Fruit fly (Drosophila melanogaster) whole organism, embryonic: ENCODE measurements around the gene Jon66Cii.
A peak's percentile ranks its signal among the peaks of the same experiment; 100 is the strongest.

Source experiments
- ATbp ChIP-seq: fragments of 200-800 bp; sonication (Bioruptor generic); optimal IDR thresholded peaks from 2 replicates; lab custom pipeline; 2017; ENCODE audit warnings: missing biosample characterization, mild to moderate bottlenecking, missing genetic modification characterization, missing genetic modification reagents
- Awh ChIP-seq: fragments of 200-800 bp; sonication (Bioruptor generic); IDR thresholded peaks from 2 replicates; pipeline ENCODE4, ENCODE4 v1.3.6; 2022; ENCODE audit warnings: missing biosample characterization, missing genetic modification characterization
- CG11247 ChIP-seq: fragments of 200-800 bp; sonication (Bioruptor generic); IDR thresholded peaks from 2 replicates; pipeline ENCODE4 v1.3.6; 2022; ENCODE audit warnings: missing biosample characterization, missing genetic modification characterization
- CG11723 ChIP-seq: fragments of 200-800 bp; sonication (Bioruptor generic); optimal IDR thresholded peaks from 2 replicates; lab custom pipeline; 2017; ENCODE audit warnings: missing biosample characterization, mild to moderate bottlenecking, missing genetic modification characterization
- CG12769 ChIP-seq: fragments of 200-800 bp; sonication (Bioruptor generic); optimal IDR thresholded peaks from 2 replicates; lab custom pipeline; 2019; ENCODE audit warnings: missing biosample characterization, mild to moderate bottlenecking, missing genetic modification characterization, moderate library complexity
- CG16813 ChIP-seq: fragments of 200-800 bp; sonication (Bioruptor generic); IDR thresholded peaks from 3 replicates; pipeline ENCODE4 v1.3.6; 2022; ENCODE audit warnings: missing biosample characterization, missing genetic modification characterization; ENCODE audit not compliant: partially characterized antibody
- CG2129 ChIP-seq: fragments of 200-800 bp; sonication (Bioruptor generic); IDR thresholded peaks from 2 replicates; pipeline ENCODE4 v1.3.6; 2022; ENCODE audit warnings: missing biosample characterization, missing genetic modification characterization; ENCODE audit not compliant: partially characterized antibody
- CG2199 ChIP-seq: fragments of 200-800 bp; sonication (Bioruptor generic); IDR thresholded peaks from 3 replicates; pipeline ENCODE4 v1.3.6; 2022; ENCODE audit warnings: missing biosample characterization, missing genetic modification characterization
- CG2712 ChIP-seq: fragments of 200-800 bp; optimal IDR thresholded peaks from 3 replicates; lab custom pipeline; 2019; ENCODE audit warnings: missing biosample characterization, mild to moderate bottlenecking, missing genetic modification characterization, moderate library complexity
- CG31388 ChIP-seq: fragments of 200-800 bp; sonication (Bioruptor generic); optimal IDR thresholded peaks from 2 replicates; lab custom pipeline; 2016; ENCODE audit warnings: missing biosample characterization, missing genetic modification characterization
- CG32772 ChIP-seq: fragments of 200-800 bp; sonication (Bioruptor generic); IDR thresholded peaks from 2 replicates; pipeline ENCODE4 v1.3.6; 2022; ENCODE audit warnings: missing biosample characterization, missing genetic modification characterization
- CG3281 ChIP-seq: fragments of 200-800 bp; sonication (Bioruptor generic); optimal IDR thresholded peaks from 3 replicates; lab custom pipeline; 2017; ENCODE audit warnings: missing biosample characterization, mild to moderate bottlenecking, missing genetic modification characterization
- CG3838 ChIP-seq: fragments of 200-800 bp; sonication (Bioruptor generic); optimal IDR thresholded peaks from 3 replicates; lab custom pipeline; 2016; ENCODE audit warnings: missing biosample characterization, missing genetic modification characterization
- CG6254 ChIP-seq: fragments of 200-800 bp; sonication (Bioruptor generic); optimal IDR thresholded peaks from 3 replicates; lab custom pipeline; 2017; ENCODE audit warnings: mild to moderate bottlenecking, missing biosample characterization, missing genetic modification reagents, missing genetic modification characterization
- CG7357 ChIP-seq: fragments of 200-800 bp; sonication (Bioruptor generic); IDR thresholded peaks from 3 replicates; pipeline ENCODE4 v1.3.6; 2022; ENCODE audit warnings: missing biosample characterization, missing genetic modification characterization
- Dbx ChIP-seq: fragments of 200-800 bp; sonication (Bioruptor generic); IDR thresholded peaks from 3 replicates; pipeline ENCODE4 v1.3.6; 2022; ENCODE audit warnings: missing biosample characterization, missing genetic modification characterization
- Dp ChIP-seq: fragments of 200-800 bp; sonication (Bioruptor generic); optimal IDR thresholded peaks from 2 replicates; lab custom pipeline; 2018; ENCODE audit warnings: missing biosample characterization, mild to moderate bottlenecking, missing genetic modification characterization, moderate library complexity
- Drgx ChIP-seq: fragments of 200-800 bp; sonication (Bioruptor generic); IDR thresholded peaks from 2 replicates; pipeline ENCODE4 v1.3.6; 2022; ENCODE audit warnings: missing biosample characterization, missing genetic modification characterization
- Hmr ChIP-seq: fragments of 200-800 bp; sonication (Bioruptor generic); optimal IDR thresholded peaks from 3 replicates; lab custom pipeline; 2017; ENCODE audit warnings: mild to moderate bottlenecking, missing biosample characterization, missing genetic modification reagents, missing genetic modification characterization
- Jarid2 ChIP-seq: fragments of 200-800 bp; sonication (Bioruptor generic); optimal IDR thresholded peaks from 3 replicates; lab custom pipeline; 2017; ENCODE audit warnings: mild to moderate bottlenecking, missing biosample characterization, missing genetic modification reagents, missing genetic modification characterization
- Lhr ChIP-seq: fragments of 200-800 bp; sonication (Bioruptor generic); optimal IDR thresholded peaks from 3 replicates; lab custom pipeline; 2017; ENCODE audit warnings: mild to moderate bottlenecking, missing biosample characterization, missing genetic modification reagents, missing genetic modification characterization
- Nf-YA ChIP-seq: fragments of 200-800 bp; sonication (Bioruptor generic); IDR thresholded peaks from 2 replicates; pipeline ENCODE4 v1.3.6; 2022; ENCODE audit warnings: missing biosample characterization, missing genetic modification characterization
- Six4 ChIP-seq: fragments of 200-800 bp; sonication (Bioruptor generic); optimal IDR thresholded peaks from 2 replicates; lab custom pipeline; 2016; ENCODE audit warnings: missing biosample characterization, missing genetic modification characterization
- Ssrp ChIP-seq: fragments of 200-800 bp; sonication (Bioruptor generic); optimal IDR thresholded peaks from 2 replicates; lab custom pipeline; 2018; ENCODE audit warnings: missing biosample characterization, mild to moderate bottlenecking, missing genetic modification characterization, moderate library complexity
- Trl ChIP-seq, 3 experiments: fragments of >200 bp in 2 of 3; fragments of 200-800 bp in 1 of 3; sonication (Bioruptor generic) in 1 of 3; optimal IDR thresholded peaks; 2 replicates in 1 of 3; 3 replicates in 2 of 3; lab custom pipeline; 2016 to 2017; ENCODE audit warnings: missing biosample characterization in 1 of 3, missing genetic modification characterization in 1 of 3
- amos ChIP-seq: fragments of 200-800 bp; sonication (Bioruptor generic); IDR thresholded peaks from 2 replicates; pipeline ENCODE4 v1.3.6; 2022; ENCODE audit warnings: missing biosample characterization, missing genetic modification characterization; ENCODE audit not compliant: partially characterized antibody
- ap ChIP-seq: fragments of 200-800 bp; sonication (Bioruptor generic); IDR thresholded peaks from 2 replicates; pipeline ENCODE4 v1.3.6; 2022; ENCODE audit warnings: missing biosample characterization, missing genetic modification characterization
- ato ChIP-seq: fragments of 200-800 bp; sonication (Bioruptor generic); IDR thresholded peaks from 2 replicates; pipeline ENCODE4 v1.3.6; 2022; ENCODE audit warnings: missing biosample characterization, missing genetic modification characterization; ENCODE audit not compliant: partially characterized antibody
- bsh ChIP-seq, 2 experiments: fragments of 200-800 bp; sonication (Bioruptor generic); optimal IDR thresholded peaks; 2 replicates each; lab custom pipeline; 2017 to 2018; ENCODE audit warnings: mild to moderate bottlenecking in 2 of 2, missing biosample characterization in 2 of 2, missing genetic modification characterization in 2 of 2, moderate library complexity in 1 of 2
- cad ChIP-seq: fragments of >200 bp; optimal IDR thresholded peaks from 2 replicates; lab custom pipeline; 2017; ENCODE audit warnings: missing biosample characterization, missing genetic modification characterization
- dati ChIP-seq: fragments of 200-800 bp; sonication (Bioruptor generic); IDR thresholded peaks from 2 replicates; pipeline ENCODE4 v1.3.6; 2022; ENCODE audit warnings: missing biosample characterization, missing genetic modification characterization
- disco-r ChIP-seq: fragments of 200-800 bp; sonication (Bioruptor generic); optimal IDR thresholded peaks from 2 replicates; lab custom pipeline; 2016; ENCODE audit warnings: missing biosample characterization, missing genetic modification characterization
- exex ChIP-seq: fragments of 200-800 bp; sonication (Bioruptor generic); optimal IDR thresholded peaks from 4 replicates; lab custom pipeline; 2018; ENCODE audit warnings: missing biosample characterization, mild to moderate bottlenecking, missing genetic modification characterization, moderate library complexity
- fu2 ChIP-seq: fragments of 200-800 bp; sonication (Bioruptor generic); optimal IDR thresholded peaks from 2 replicates; lab custom pipeline; 2016; ENCODE audit warnings: missing biosample characterization, missing genetic modification characterization
- gsb ChIP-seq: fragments of 200-800 bp; sonication (Bioruptor generic); IDR thresholded peaks from 2 replicates; pipeline ENCODE4 v1.3.6; 2022; ENCODE audit warnings: missing biosample characterization, missing genetic modification characterization
- lola ChIP-seq, 3 experiments: fragments of >200 bp in 2 of 3; fragments of 200-800 bp in 1 of 3; sonication (Bioruptor generic) in 1 of 3; optimal IDR thresholded peaks; 2 replicates each; lab custom pipeline; 2017 to 2019; ENCODE audit warnings: missing biosample characterization in 3 of 3, missing genetic modification characterization in 3 of 3, mild to moderate bottlenecking in 1 of 3, moderate library complexity in 1 of 3
- nom ChIP-seq: fragments of 200-800 bp; sonication (Bioruptor generic); optimal IDR thresholded peaks from 2 replicates; lab custom pipeline; 2017; ENCODE audit warnings: missing biosample characterization, missing genetic modification characterization, mild to moderate bottlenecking, moderate library complexity, missing genetic modification reagents
- onecut ChIP-seq: fragments of 200-800 bp; sonication (Bioruptor generic); IDR thresholded peaks from 2 replicates; pipeline ENCODE4 v1.3.6; 2022; ENCODE audit warnings: missing biosample characterization, missing genetic modification characterization
- pita ChIP-seq: fragments of 200-800 bp; sonication (Bioruptor generic); optimal IDR thresholded peaks from 2 replicates; lab custom pipeline; 2017; ENCODE audit warnings: missing biosample characterization, mild to moderate bottlenecking, missing genetic modification characterization
- row ChIP-seq: fragments of 200-800 bp; sonication (Bioruptor generic); IDR thresholded peaks from 3 replicates; pipeline ENCODE4 v1.3.6; 2022; ENCODE audit warnings: missing biosample characterization, missing genetic modification characterization
- scrt ChIP-seq: fragments of 200-800 bp; sonication (Bioruptor generic); optimal IDR thresholded peaks from 2 replicates; lab custom pipeline; 2018; ENCODE audit warnings: missing biosample characterization, mild to moderate bottlenecking, missing genetic modification characterization, moderate library complexity
- sd ChIP-seq: fragments of 200-800 bp; sonication (Bioruptor generic); optimal IDR thresholded peaks from 3 replicates; lab custom pipeline; 2018; ENCODE audit warnings: missing biosample characterization, mild to moderate bottlenecking, missing genetic modification characterization, moderate library complexity
- sqz ChIP-seq: fragments of 200-800 bp; sonication (Bioruptor generic); optimal IDR thresholded peaks from 3 replicates; lab custom pipeline; 2018; ENCODE audit warnings: missing biosample characterization, mild to moderate bottlenecking, missing genetic modification characterization
- tll ChIP-seq, 2 experiments: fragments of 200-800 bp in 1 of 2; fragments of >200 bp in 1 of 2; sonication (Bioruptor generic) in 1 of 2; optimal IDR thresholded peaks; 2 replicates each; lab custom pipeline; 2017 to 2019; ENCODE audit warnings: missing biosample characterization in 2 of 2, missing genetic modification characterization in 2 of 2, mild to moderate bottlenecking in 1 of 2, moderate library complexity in 1 of 2
- tna ChIP-seq: fragments of 200-800 bp; sonication (Bioruptor generic); IDR thresholded peaks from 2 replicates; pipeline ENCODE4 v1.3.6; 2022; ENCODE audit warnings: missing biosample characterization, missing genetic modification characterization; ENCODE audit not compliant: partially characterized antibody

Jon66Cii gene

DNA sequence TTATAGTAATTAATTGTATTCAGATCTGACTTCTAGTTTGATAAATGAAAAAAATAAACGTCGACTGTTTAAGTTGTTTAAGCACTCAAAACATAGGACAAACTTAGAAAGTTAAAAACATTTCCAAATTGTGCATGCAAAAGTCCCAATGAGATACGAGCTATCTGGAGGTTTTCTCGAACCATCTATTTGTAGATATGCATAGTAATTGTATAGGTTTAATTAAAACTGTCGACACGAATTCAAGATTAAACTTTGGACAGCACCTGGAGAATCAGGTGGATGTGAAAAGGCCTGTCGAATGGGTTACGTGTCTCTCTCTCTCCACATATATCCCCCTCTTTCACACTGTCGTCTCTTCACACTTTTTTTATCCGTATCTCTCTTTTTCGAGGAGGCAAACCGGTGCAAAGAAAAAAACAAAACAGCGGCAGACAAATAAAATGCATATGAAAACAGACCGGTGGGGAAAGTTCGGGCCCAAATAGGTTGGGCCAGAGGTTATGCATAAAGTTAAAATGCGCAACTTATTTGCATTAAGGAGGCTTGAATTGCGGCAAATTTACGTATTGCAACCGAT is 33.3 kb downstream of the Jon66Cii start:
- peak; percentile 23 for TF ChIP-seq sqz (GFP tag; lab: Kevin White, UChicago)
- TF ChIP-seq fu2 (GFP tag; lab: Kevin White, UChicago): no peak
- 0 out of 2 replicates have a peak, but pooled peaks have one; percentile 16 for TF ChIP-seq CG32772 (GFP tag; lab: Robert Waterston, UW)
- no peak for TF ChIP-seq Hmr (GFP tag; lab: Kevin White, UChicago)
- TF ChIP-seq nom (GFP tag; lab: Kevin White, UChicago): peak; percentile 93
- TF ChIP-seq Awh (GFP tag; lab: Robert Waterston, UW): 0 out of 2 replicates have a peak, but pooled peaks have one; percentile 16
- TF ChIP-seq bsh (GFP tag; optimal IDR thresholded peaks at IDR 0.05; lab: Kevin White, UChicago): peak in 1 of 2 experiments; percentile 65
- 0 out of 2 replicates have a peak, but pooled peaks have one; percentile 24 for TF ChIP-seq Drgx (GFP tag; lab: Robert Waterston, UW)
- TF ChIP-seq ATbp (GFP tag; lab: Kevin White, UChicago): no peak
- TF ChIP-seq exex (tag; lab: Kevin White, UChicago): peak; percentile 50
- peak in 1 of 2 experiments; percentile 34 for TF ChIP-seq Trl (optimal IDR thresholded peaks at IDR 0.05; lab: Kevin White, UChicago)
- TF ChIP-seq Trl (GFP tag; optimal IDR thresholded peaks at IDR 0.05; lab: Kevin White, UChicago): no peak

DNA sequence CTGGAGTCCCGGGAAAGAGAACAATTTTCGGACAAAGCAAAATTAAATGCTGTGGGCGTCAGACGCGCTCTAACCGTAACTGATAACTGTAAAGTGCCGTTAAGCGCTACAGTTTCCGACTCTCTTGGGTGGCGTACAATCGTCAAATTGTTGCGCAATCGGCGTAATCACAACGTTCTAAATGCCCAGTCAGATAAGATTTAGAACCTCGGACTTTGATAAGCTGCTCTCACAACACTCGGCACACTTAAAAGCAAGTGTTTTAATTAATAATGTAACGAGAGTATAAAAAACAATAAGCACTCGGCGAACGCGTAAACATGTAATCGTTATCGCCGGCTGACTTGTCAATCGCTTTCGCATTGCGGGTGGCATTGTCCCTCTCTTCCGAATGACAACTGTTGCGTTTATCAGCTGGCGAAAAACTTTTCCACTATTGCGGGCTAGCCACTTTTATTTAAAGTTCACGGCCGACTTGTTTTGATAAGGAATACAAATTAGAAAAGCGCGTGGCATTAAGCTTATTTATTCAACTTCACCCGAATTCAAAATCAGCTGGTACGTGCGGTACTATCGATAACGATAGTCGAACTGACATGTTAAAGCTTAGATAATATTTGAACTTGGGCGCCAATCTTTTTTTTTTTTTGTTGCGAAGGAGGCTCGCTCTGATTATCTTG is 34.5 kb downstream of the Jon66Cii start:
- TF ChIP-seq CG7357: no peak
- TF ChIP-seq amos (GFP tag; lab: Robert Waterston, UW): peak; percentile 62; the same call in 1 of the 2 replicates
- TF ChIP-seq disco-r (GFP tag; lab: Kevin White, UChicago): no peak
- no peak for TF ChIP-seq Ssrp (tag; lab: Kevin White, UChicago)
- no peak for TF ChIP-seq Six4 (GFP tag; lab: Kevin White, UChicago)
- peak; percentile 83 for TF ChIP-seq Dp (GFP tag; lab: Kevin White, UChicago)
- peak; percentile 52; the same call in 1 of the 3 replicates for TF ChIP-seq CG16813 (GFP tag; lab: Robert Waterston, UW)
- no peak for TF ChIP-seq CG2712 (tag; lab: Kevin White, UChicago)
- TF ChIP-seq lola (GFP tag; optimal IDR thresholded peaks at IDR 0.05; lab: Kevin White, UChicago): no peak
- TF ChIP-seq scrt (GFP tag; lab: Kevin White, UChicago): peak; percentile 95
- no peak for TF ChIP-seq gsb (GFP tag; lab: Robert Waterston, UW)
- TF ChIP-seq dati (GFP tag; lab: Robert Waterston, UW): no peak
- no peak for TF ChIP-seq CG6254 (GFP tag; lab: Kevin White, UChicago)
- TF ChIP-seq CG11723 (GFP tag; lab: Kevin White, UChicago): no peak
- TF ChIP-seq tna: peak; percentile 67
- no peak for TF ChIP-seq CG12769 (tag; lab: Kevin White, UChicago)
- TF ChIP-seq CG11247 (GFP tag; lab: Robert Waterston, UW): no peak
- TF ChIP-seq cad: no peak
- TF ChIP-seq Lhr (GFP tag; lab: Kevin White, UChicago): no peak
- TF ChIP-seq Dbx: no peak
- no peak for TF ChIP-seq onecut (GFP tag; lab: Robert Waterston, UW)
- no peak for TF ChIP-seq CG31388
- TF ChIP-seq CG2129 (GFP tag; lab: Robert Waterston, UW): no peak; the same call in 1 of the 2 replicates
- TF ChIP-seq tll (GFP tag; optimal IDR thresholded peaks at IDR 0.05; lab: Kevin White, UChicago): no peak
- TF ChIP-seq sd: peak; percentile 19
- no peak for TF ChIP-seq Nf-YA (GFP tag; lab: Robert Waterston, UW)
- TF ChIP-seq row (GFP tag; lab: Robert Waterston, UW): no peak
- TF ChIP-seq ato: peak; percentile 41; the same call in 1 of the 2 replicates
- no peak for TF ChIP-seq CG2199
- no peak for TF ChIP-seq CG3838 (GFP tag; lab: Kevin White, UChicago)
- TF ChIP-seq Jarid2: no peak
- no peak for TF ChIP-seq pita (GFP tag; lab: Kevin White, UChicago)
- no peak for TF ChIP-seq ap (GFP tag; lab: Robert Waterston, UW)
- no peak for TF ChIP-seq CG3281
